Fruit fly (Drosophila melanogaster): ENCODE data around the gene dy.
A peak's percentile ranks its signal among the peaks of the same experiment; 100 is the strongest.

dy gene

dm6 chrX:11816434-11816948 is 37.9 kb upstream of the dy start, which contains the start of the genes CG1578 and rudhira (continued):
- TF ChIP-seq CG9727 (GFP tag; optimal IDR thresholded peaks at IDR 0.05), result peak; percentile 30
- TF ChIP-seq GATAe (GFP tag; conservative IDR thresholded peaks at IDR 0.05), result no peak
- TF ChIP-seq CoRest (tag; optimal IDR thresholded peaks at IDR 0.05), result peak; percentile 64
- no peak for TF ChIP-seq lilli (GFP tag; optimal IDR thresholded peaks at IDR 0.05)
- peak in 1 of 2 experiments; percentile 12 for TF ChIP-seq insv (GFP tag; optimal IDR thresholded peaks at IDR 0.05)
- TF ChIP-seq CG8089 (GFP tag; optimal IDR thresholded peaks at IDR 0.05), result no peak
- TF ChIP-seq vvl (GFP tag; IDR thresholded peaks at IDR 0.05), result peak; percentile 8; the same call in 1 of the 2 replicates
- TF ChIP-seq TFAM (GFP tag; optimal IDR thresholded peaks at IDR 0.05), result no peak
- no peak for TF ChIP-seq CG6175 (GFP tag; IDR thresholded peaks at IDR 0.05)
- TF ChIP-seq org-1 (GFP tag; optimal IDR thresholded peaks at IDR 0.05), result no peak
- TF ChIP-seq CG1647 (GFP tag; optimal IDR thresholded peaks at IDR 0.05), result no peak
- no peak for TF ChIP-seq pros (GFP tag; optimal IDR thresholded peaks at IDR 0.05)
- TF ChIP-seq rib (GFP tag; IDR thresholded peaks at IDR 0.05), result 0 out of 2 replicates have a peak, but pooled peaks have one; percentile 24
- TF ChIP-seq dati (GFP tag; IDR thresholded peaks at IDR 0.05), result no peak
- no peak for TF ChIP-seq luna (GFP tag; optimal IDR thresholded peaks at IDR 0.05)
- peak; percentile 40 for TF ChIP-seq sens (GFP tag)
- no peak for TF ChIP-seq CG11696 (GFP tag; IDR thresholded peaks at IDR 0.05)
- TF ChIP-seq lola (GFP tag; optimal IDR thresholded peaks at IDR 0.05), result peak in 1 of 3 experiments; percentile 9
- no peak for TF ChIP-seq Oaz (GFP tag; IDR thresholded peaks at IDR 0.05)
- TF ChIP-seq CG11093 (GFP tag; IDR thresholded peaks at IDR 0.05), result no peak
- TF ChIP-seq ssp (GFP tag; IDR thresholded peaks at IDR 0.05), result no peak
- TF ChIP-seq HLH54F (GFP tag; optimal IDR thresholded peaks at IDR 0.05), result no peak
- TF ChIP-seq Sry-β (GFP tag; optimal IDR thresholded peaks at IDR 0.05), result no peak
- peak; percentile 21 for TF ChIP-seq Meics (GFP tag; optimal IDR thresholded peaks at IDR 0.05)
- no peak for TF ChIP-seq E2f1 (GFP tag; IDR thresholded peaks at IDR 0.05)
- TF ChIP-seq CG16813 (GFP tag; IDR thresholded peaks at IDR 0.05; ENCODE audit: partially characterized antibody), result 0 out of 3 replicates have a peak, but pooled peaks have one; percentile 9
- no peak for TF ChIP-seq CG17385 (GFP tag; optimal IDR thresholded peaks at IDR 0.05)
- TF ChIP-seq CG32532 (GFP tag; IDR thresholded peaks at IDR 0.05), result no peak
- TF ChIP-seq Dbx (GFP tag; IDR thresholded peaks at IDR 0.05), result no peak
- peak; percentile 21 for TF ChIP-seq CG4328 (GFP tag; optimal IDR thresholded peaks at IDR 0.05)
- no peak for TF ChIP-seq amos (GFP tag; IDR thresholded peaks at IDR 0.05; ENCODE audit: partially characterized antibody)
- peak; percentile 80 for TF ChIP-seq CG14710 (tag; optimal IDR thresholded peaks at IDR 0.05)
- 0 out of 2 replicates have a peak, but pooled peaks have one; percentile 31 for TF ChIP-seq CG3847 (GFP tag; IDR thresholded peaks at IDR 0.05)
- TF ChIP-seq chm (GFP tag; IDR thresholded peaks at IDR 0.05), result no peak
- no peak for TF ChIP-seq CG2120 (GFP tag; optimal IDR thresholded peaks at IDR 0.05)
- TF ChIP-seq CG9437 (GFP tag; optimal IDR thresholded peaks at IDR 0.05), result peak; percentile 31
- TF ChIP-seq Hr78 (GFP tag; optimal IDR thresholded peaks at IDR 0.05), result no peak
- TF ChIP-seq phol (tag; optimal IDR thresholded peaks at IDR 0.05), result peak; percentile 39
- TF ChIP-seq slp2 (GFP tag; optimal IDR thresholded peaks at IDR 0.05), result no peak
- no peak for TF ChIP-seq so (GFP tag; IDR thresholded peaks at IDR 0.05)
- TF ChIP-seq CG8388 (GFP tag; optimal IDR thresholded peaks at IDR 0.05), result no peak
- no peak for TF ChIP-seq gcm (GFP tag; optimal IDR thresholded peaks at IDR 0.05)
- no peak for TF ChIP-seq Awh (GFP tag; IDR thresholded peaks at IDR 0.05)
- TF ChIP-seq BtbVII (GFP tag; optimal IDR thresholded peaks at IDR 0.05), result no peak
- peak; percentile 73 for TF ChIP-seq CG15514 (GFP tag; optimal IDR thresholded peaks at IDR 0.05)
- TF ChIP-seq gfzf (GFP tag; optimal IDR thresholded peaks at IDR 0.05), result peak; percentile 73
- no peak for TF ChIP-seq CG13624 (GFP tag; optimal IDR thresholded peaks at IDR 0.05)
- no peak for TF ChIP-seq Drgx (GFP tag; IDR thresholded peaks at IDR 0.05)
- peak; percentile 8 for TF ChIP-seq HHEX (GFP tag; optimal IDR thresholded peaks at IDR 0.05)
- TF ChIP-seq trem (tag; optimal IDR thresholded peaks at IDR 0.05), result peak; percentile 24
- TF ChIP-seq abd-A (tag; optimal IDR thresholded peaks at IDR 0.05), result peak; percentile 71
